Worm (Caenorhabditis elegans) whole organism, L1 larva: ENCODE measurements around the gene pqn-16.

Source experiments
- C04F5.9 ChIP-seq: sonication (generic microtip); optimal IDR thresholded peaks from 2 replicates; lab custom pipeline; 2016; ENCODE audit warnings: missing genetic modification characterization, missing compliant biosample characterization
- C34B4.2 ChIP-seq: sonication (generic microtip); optimal IDR thresholded peaks from 2 replicates; lab custom pipeline; 2017; ENCODE audit warnings: mild to moderate bottlenecking, missing genetic modification characterization, missing compliant biosample characterization
- aha-1 ChIP-seq: fragments of 150-350 bp; optimal IDR thresholded peaks from 2 replicates; lab custom pipeline; 2014; ENCODE audit warnings: missing biosample characterization, missing genetic modification characterization
- alr-1 ChIP-seq: fragments of 200-800 bp; sonication (Bioruptor generic); optimal IDR thresholded peaks from 2 replicates; lab custom pipeline; 2018; ENCODE audit warnings: borderline replicate concordance, mild to moderate bottlenecking, missing genetic modification characterization, missing compliant biosample characterization
- ama-1 ChIP-seq: fragments of 150-350 bp; optimal IDR thresholded peaks from 2 replicates; lab custom pipeline; 2014
- ceh-63 ChIP-seq: fragments of 200-800 bp; sonication (Bioruptor generic); optimal IDR thresholded peaks from 2 replicates; lab custom pipeline; 2018; ENCODE audit warnings: mild to moderate bottlenecking, missing genetic modification characterization, missing compliant biosample characterization
- ceh-82 ChIP-seq, 3 experiments: fragments of 150-350 bp in 1 of 3; sonication (generic microtip) in 2 of 3; optimal IDR thresholded peaks; 2 replicates each; lab custom pipeline; 2014 to 2017; ENCODE audit warnings: missing biosample characterization in 3 of 3, missing genetic modification characterization in 3 of 3
- ceh-88 ChIP-seq: fragments of 200-800 bp; sonication (Bioruptor generic); IDR thresholded peaks from 2 replicates; pipeline ENCODE4 v1.3.6; 2022; ENCODE audit warnings: missing genetic modification characterization, missing compliant biosample characterization
- ceh-90 ChIP-seq: sonication (generic microtip); optimal IDR thresholded peaks from 2 replicates; lab custom pipeline; 2016; ENCODE audit warnings: missing genetic modification characterization, missing compliant biosample characterization
- ces-1 ChIP-seq: fragments of 150-350 bp; optimal IDR thresholded peaks from 2 replicates; lab custom pipeline; 2014; ENCODE audit warnings: missing biosample characterization, missing genetic modification reagents, missing genetic modification characterization
- dpl-1 ChIP-seq, 3 experiments: fragments of 150-350 bp in 2 of 3; sonication (generic microtip) in 1 of 3; optimal IDR thresholded peaks; 2 replicates each; lab custom pipeline; 2014 to 2017; ENCODE audit warnings: missing biosample characterization in 3 of 3, missing genetic modification characterization in 3 of 3, missing genetic modification reagents in 3 of 3
- efl-3 ChIP-seq: fragments of 200-800 bp; sonication (Bioruptor generic); optimal IDR thresholded peaks from 2 replicates; lab custom pipeline; 2018; ENCODE audit warnings: mild to moderate bottlenecking, missing genetic modification characterization, missing compliant biosample characterization
- egl-13 ChIP-seq: sonication (generic microtip); optimal IDR thresholded peaks from 2 replicates; lab custom pipeline; 2016; ENCODE audit warnings: missing genotype, missing genetic modification reagents, missing genetic modification characterization, missing compliant biosample characterization
- elt-2 ChIP-seq: sonication (generic microtip); optimal IDR thresholded peaks from 2 replicates; lab custom pipeline; 2016; ENCODE audit warnings: missing genetic modification characterization, mild to moderate bottlenecking, inconsistent platforms, missing compliant biosample characterization, missing genetic modification reagents
- ets-5 ChIP-seq: fragments of 200-800 bp; sonication (Bioruptor generic); IDR thresholded peaks from 2 replicates; pipeline ENCODE4 v1.3.6; 2022; ENCODE audit warnings: missing genetic modification characterization, missing compliant biosample characterization
- fkh-8 ChIP-seq: sonication (generic microtip); optimal IDR thresholded peaks from 2 replicates; lab custom pipeline; 2016; ENCODE audit warnings: mild to moderate bottlenecking, missing genetic modification characterization, missing compliant biosample characterization
- fos-1 ChIP-seq: fragments of 150-350 bp; optimal IDR thresholded peaks from 2 replicates; lab custom pipeline; 2014; ENCODE audit warnings: missing biosample characterization, missing genetic modification characterization
- grh-1 ChIP-seq: fragments of 200-800 bp; sonication (Bioruptor generic); IDR thresholded peaks from 2 replicates; pipeline ENCODE4 v1.3.6; 2022; ENCODE audit warnings: missing genetic modification reagents, missing genetic modification characterization, missing compliant biosample characterization
- hlh-17 ChIP-seq: fragments of 200-800 bp; sonication (Bioruptor generic); optimal IDR thresholded peaks from 2 replicates; lab custom pipeline; 2018; ENCODE audit warnings: missing genetic modification characterization, mild to moderate bottlenecking, missing compliant biosample characterization, moderate library complexity, borderline replicate concordance
- hpl-2 ChIP-seq: fragments of 150-350 bp; optimal IDR thresholded peaks from 2 replicates; lab custom pipeline; 2014; ENCODE audit warnings: missing biosample characterization, missing genetic modification reagents, missing genetic modification characterization
- irx-1 ChIP-seq: sonication (generic microtip); optimal IDR thresholded peaks from 2 replicates; lab custom pipeline; 2016; ENCODE audit warnings: missing genetic modification characterization, missing compliant biosample characterization
- isw-1 ChIP-seq: fragments of 200-800 bp; sonication (Bioruptor generic); IDR thresholded peaks from 2 replicates; pipeline ENCODE4 v1.3.6; 2022; ENCODE audit warnings: missing genetic modification characterization, missing compliant biosample characterization
- lin-14 ChIP-seq: fragments of 200-800 bp; sonication (Bioruptor generic); optimal IDR thresholded peaks from 2 replicates; lab custom pipeline; 2018; ENCODE audit warnings: mild to moderate bottlenecking, missing genetic modification characterization, moderate library complexity, missing compliant biosample characterization
- lin-35 ChIP-seq, 2 experiments: fragments of 150-350 bp; optimal IDR thresholded peaks; 2 replicates each; lab custom pipeline; 2014; ENCODE audit warnings: missing biosample characterization in 2 of 2, missing genetic modification characterization in 2 of 2, missing genetic modification reagents in 2 of 2
- lin-39 ChIP-seq: fragments of 150-350 bp; optimal IDR thresholded peaks from 2 replicates; lab custom pipeline; 2014; ENCODE audit warnings: missing biosample characterization, missing genetic modification reagents, missing genetic modification characterization
- lir-3 ChIP-seq: sonication (generic microtip); optimal IDR thresholded peaks from 2 replicates; lab custom pipeline; 2016; ENCODE audit warnings: mild to moderate bottlenecking, missing genetic modification characterization, moderate library complexity, missing compliant biosample characterization; ENCODE audit not compliant: poor library complexity
- mab-9 ChIP-seq: fragments of 200-800 bp; sonication (Bioruptor generic); IDR thresholded peaks from 2 replicates; pipeline ENCODE4 v1.3.6; 2022; ENCODE audit warnings: missing genetic modification reagents, missing genetic modification characterization, missing compliant biosample characterization
- mdl-1 ChIP-seq, 2 experiments: fragments of 150-350 bp; optimal IDR thresholded peaks; 2 replicates each; lab custom pipeline; 2014 to 2017; ENCODE audit warnings: missing biosample characterization in 2 of 2, missing genetic modification characterization in 2 of 2, inconsistent platforms in 1 of 2
- mef-2 ChIP-seq: fragments of 150-350 bp; optimal IDR thresholded peaks from 2 replicates; lab custom pipeline; 2014; ENCODE audit warnings: missing biosample characterization, missing genetic modification characterization
- nhr-11 ChIP-seq: fragments of 150-350 bp; optimal IDR thresholded peaks from 2 replicates; lab custom pipeline; 2014; ENCODE audit warnings: missing biosample characterization, missing genetic modification characterization
- nhr-12 ChIP-seq: sonication (generic microtip); optimal IDR thresholded peaks from 2 replicates; lab custom pipeline; 2017; ENCODE audit warnings: missing biosample characterization, missing genetic modification characterization
- nhr-19 ChIP-seq: fragments of 200-800 bp; sonication (Bioruptor generic); conservative IDR thresholded peaks from 2 replicates; pipeline ENCODE4 v1.3.6; 2022; ENCODE audit warnings: missing genetic modification characterization, missing compliant biosample characterization
- nhr-20 ChIP-seq: sonication (generic microtip); optimal IDR thresholded peaks from 2 replicates; lab custom pipeline; 2016; ENCODE audit warnings: mild to moderate bottlenecking, missing genetic modification characterization, missing compliant biosample characterization
- nhr-237 ChIP-seq: fragments of 150-350 bp; optimal IDR thresholded peaks from 2 replicates; lab custom pipeline; 2014; ENCODE audit warnings: missing biosample characterization, missing genetic modification characterization
- nhr-28 ChIP-seq: fragments of 150-350 bp; optimal IDR thresholded peaks from 2 replicates; lab custom pipeline; 2014; ENCODE audit warnings: missing biosample characterization, missing genetic modification characterization
- nhr-47 ChIP-seq: sonication (generic microtip); optimal IDR thresholded peaks from 2 replicates; lab custom pipeline; 2016; ENCODE audit warnings: mild to moderate bottlenecking, missing genetic modification characterization, moderate library complexity, missing compliant biosample characterization
- nhr-71 ChIP-seq: sonication (generic microtip); optimal IDR thresholded peaks from 2 replicates; lab custom pipeline; 2016; ENCODE audit warnings: mild to moderate bottlenecking, missing genetic modification characterization, moderate library complexity, missing compliant biosample characterization
- nhr-76 ChIP-seq: sonication (generic microtip); optimal IDR thresholded peaks from 2 replicates; lab custom pipeline; 2017; ENCODE audit warnings: missing biosample characterization, missing genetic modification characterization
- pag-3 ChIP-seq: sonication (generic microtip); optimal IDR thresholded peaks from 2 replicates; lab custom pipeline; 2017; ENCODE audit warnings: missing genetic modification characterization, mild to moderate bottlenecking, missing compliant biosample characterization, antibody characterized with exemption, borderline replicate concordance; ENCODE audit not compliant: insufficient read depth
- pax-3 ChIP-seq: fragments of 200-800 bp; sonication (Bioruptor generic); optimal IDR thresholded peaks from 2 replicates; lab custom pipeline; 2018; ENCODE audit warnings: mild to moderate bottlenecking, missing genetic modification characterization, moderate library complexity, missing compliant biosample characterization
- rnt-1 ChIP-seq: sonication (generic microtip); optimal IDR thresholded peaks from 2 replicates; lab custom pipeline; 2016; ENCODE audit warnings: mild to moderate bottlenecking, missing genetic modification characterization, moderate library complexity, missing compliant biosample characterization
- skn-1 ChIP-seq: fragments of 150-350 bp; optimal IDR thresholded peaks from 2 replicates; lab custom pipeline; 2014; ENCODE audit warnings: missing biosample characterization, missing genetic modification characterization
- snu-23 ChIP-seq: sonication (generic microtip); optimal IDR thresholded peaks from 2 replicates; lab custom pipeline; 2016; ENCODE audit warnings: missing genetic modification characterization, missing compliant biosample characterization
- swsn-7 ChIP-seq: sonication (generic microtip); optimal IDR thresholded peaks from 2 replicates; lab custom pipeline; 2016; ENCODE audit warnings: missing genetic modification characterization, missing compliant biosample characterization
- tbx-2 ChIP-seq: sonication (generic microtip); optimal IDR thresholded peaks from 2 replicates; lab custom pipeline; 2016; ENCODE audit warnings: missing genetic modification characterization, missing compliant biosample characterization
- unc-30 ChIP-seq: sonication (generic microtip); optimal IDR thresholded peaks from 2 replicates; lab custom pipeline; 2017; ENCODE audit warnings: missing biosample characterization, missing genetic modification characterization
- unc-62 ChIP-seq: fragments of 150-350 bp; optimal IDR thresholded peaks from 2 replicates; lab custom pipeline; 2014; ENCODE audit warnings: missing biosample characterization, missing genetic modification reagents, missing genetic modification characterization
- unc-86 ChIP-seq: sonication (generic microtip); optimal IDR thresholded peaks from 2 replicates; lab custom pipeline; 2016; ENCODE audit warnings: missing genetic modification characterization, missing compliant biosample characterization
- unc-98 ChIP-seq: fragments of 200-800 bp; sonication (Bioruptor generic); IDR thresholded peaks from 2 replicates; pipeline ENCODE4 v1.3.6; 2022; ENCODE audit warnings: missing genetic modification characterization, missing compliant biosample characterization
- xbp-1 ChIP-seq: sonication (generic microtip); optimal IDR thresholded peaks from 2 replicates; lab custom pipeline; 2016; ENCODE audit warnings: missing genetic modification characterization, missing compliant biosample characterization
- zip-4 ChIP-seq: fragments of 200-800 bp; sonication (Bioruptor generic); optimal IDR thresholded peaks from 2 replicates; lab custom pipeline; 2018; ENCODE audit warnings: mild to moderate bottlenecking, missing genetic modification characterization, moderate library complexity, missing compliant biosample characterization

Gene pqn-16

ce11 chrV:9218655-9219389, 44.9 kb downstream of the pqn-16 start:
- TF ChIP-seq hpl-2 (GFP tag; lab: Kevin White, UChicago) (no peak), xbp-1 (tag; lab: Kevin White, UChicago) (no peak), unc-86 (tag; lab: Kevin White, UChicago) (peak; percentile 23), C34B4.2 (no peak), lin-39 (tag; lab: Kevin White, UChicago) (no peak), irx-1 (tag; lab: Kevin White, UChicago) (no peak), ces-1 (no peak), snu-23 (GFP tag; lab: Kevin White, UChicago) (peak; percentile 8), swsn-7 (tag; lab: Kevin White, UChicago) (peak; percentile 8), fkh-8 (tag; lab: Kevin White, UChicago) (peak; percentile 23), unc-30 (tag; lab: Kevin White, UChicago) (no peak), lin-14 (GFP tag; lab: Kevin White, UChicago) (peak; percentile 86), lin-35 (GFP tag; optimal IDR thresholded peaks at IDR 0.05; lab: Kevin White, UChicago) (peak in 1 of 2 experiments; percentile 17), ceh-82 (tag; optimal IDR thresholded peaks at IDR 0.05; lab: Kevin White, UChicago) (peak in 1 of 3 experiments; percentile 42), pag-3 (tag; lab: Kevin White, UChicago) (no peak), ceh-63 (no peak), isw-1 (GFP tag; lab: Robert Waterston, UW) (no peak; the same call in 1 of the 2 replicates), ets-5 (GFP tag; lab: Robert Waterston, UW) (no peak), pax-3 (tag; lab: Kevin White, UChicago) (no peak), unc-98 (GFP tag; lab: Robert Waterston, UW) (no peak), fos-1 (no peak), nhr-11 (tag; lab: Kevin White, UChicago) (no peak), skn-1 (tag; lab: Kevin White, UChicago) (peak; percentile 22), rnt-1 (tag; lab: Kevin White, UChicago) (no peak), tbx-2 (tag; lab: Kevin White, UChicago) (no peak), C04F5.9 (tag; lab: Kevin White, UChicago) (no peak), nhr-47 (tag; lab: Kevin White, UChicago) (peak; percentile 14), nhr-12 (tag; lab: Kevin White, UChicago) (no peak), unc-62 (GFP tag; lab: Kevin White, UChicago) (no peak), ceh-90 (no peak), mab-9 (peak; percentile 45; the same call in 1 of the 2 replicates), nhr-19 (GFP tag; lab: Robert Waterston, UW) (no peak), nhr-71 (tag; lab: Kevin White, UChicago) (peak; percentile 29), mdl-1 (tag; optimal IDR thresholded peaks at IDR 0.05; lab: Kevin White, UChicago) (no peak), nhr-76 (tag; lab: Kevin White, UChicago) (no peak), dpl-1 (GFP tag; optimal IDR thresholded peaks at IDR 0.05; lab: Kevin White, UChicago) (peak in 1 of 3 experiments; percentile 27), grh-1 (no peak), ama-1 (lab: Kevin White, UChicago) (no peak), mef-2 (tag; lab: Kevin White, UChicago) (no peak), egl-13 (tag; lab: Kevin White, UChicago) (no peak), zip-4 (GFP tag; lab: Kevin White, UChicago) (no peak), nhr-28 (no peak), ceh-88 (GFP tag; lab: Robert Waterston, UW) (no peak), lir-3 (tag; lab: Kevin White, UChicago) (no peak), aha-1 (no peak), hlh-17 (GFP tag; lab: Kevin White, UChicago) (no peak), efl-3 (GFP tag; lab: Kevin White, UChicago) (no peak), elt-2 (tag; lab: Kevin White, UChicago) (peak; percentile 2), alr-1 (no peak), nhr-20 (no peak), nhr-237 (tag; lab: Kevin White, UChicago) (no peak)
